Fruit fly (Drosophila melanogaster): ENCODE measurements around the gene CG32263.
A peak's percentile ranks its signal among the peaks of the same experiment; 100 is the strongest.

Gene CG32263

dm6 chr3L:3806330-3806729 lies 4.6 kb downstream of the CG32263 start, which contains the start of the genes CG32264, ntc and IntS10 (continued):
- peak; percentile 51 for TF ChIP-seq CG12744 (GFP tag; optimal IDR thresholded peaks at IDR 0.05)
- TF ChIP-seq hth (optimal IDR thresholded peaks at IDR 0.05): no peak
- no peak for TF ChIP-seq CG31365 (tag; optimal IDR thresholded peaks at IDR 0.05)
- no peak for TF ChIP-seq chm (GFP tag; IDR thresholded peaks at IDR 0.05)
- no peak for TF ChIP-seq CG2889 (GFP tag; IDR thresholded peaks at IDR 0.05)
- peak; percentile 34; the same call in 1 of the 2 replicates for TF ChIP-seq CG11085 (GFP tag; IDR thresholded peaks at IDR 0.05)
- TF ChIP-seq odd (GFP tag; optimal IDR thresholded peaks at IDR 0.05): peak; percentile 4
- no peak for TF ChIP-seq sim (GFP tag; IDR thresholded peaks at IDR 0.05)
- TF ChIP-seq pros (GFP tag; optimal IDR thresholded peaks at IDR 0.05): no peak
- TF ChIP-seq CG9727 (GFP tag; optimal IDR thresholded peaks at IDR 0.05): peak; percentile 68
- TF ChIP-seq CG1602 (GFP tag; optimal IDR thresholded peaks at IDR 0.05): peak; percentile 58
- no peak for TF ChIP-seq CG11695 (GFP tag; IDR thresholded peaks at IDR 0.05)
- TF ChIP-seq BEAF-32 (GFP tag; optimal IDR thresholded peaks at IDR 0.05): peak; percentile 75
- peak; percentile 35 for TF ChIP-seq mirr (GFP tag; optimal IDR thresholded peaks at IDR 0.05)
- peak; percentile 45 for TF ChIP-seq CG30431 (GFP tag; optimal IDR thresholded peaks at IDR 0.05)
- no peak for TF ChIP-seq CG9797 (GFP tag; optimal IDR thresholded peaks at IDR 0.05)
- peak; percentile 67 for TF ChIP-seq hkb (optimal IDR thresholded peaks at IDR 0.05)
- no peak for TF ChIP-seq hkb (GFP tag; IDR thresholded peaks at IDR 0.05)
- no peak for TF ChIP-seq CG6654 (GFP tag; optimal IDR thresholded peaks at IDR 0.05)
- no peak for TF ChIP-seq wdn (GFP tag; IDR thresholded peaks at IDR 0.05)
- peak; percentile 72 for TF ChIP-seq Bteb2 (GFP tag; optimal IDR thresholded peaks at IDR 0.05)
- peak; percentile 63 for TF ChIP-seq jumu (GFP tag; optimal IDR thresholded peaks at IDR 0.05)
- peak; percentile 74 for TF ChIP-seq CG3847 (GFP tag; IDR thresholded peaks at IDR 0.05)
- TF ChIP-seq CG7928 (GFP tag; optimal IDR thresholded peaks at IDR 0.05): peak; percentile 36
- no peak for TF ChIP-seq ara (GFP tag; IDR thresholded peaks at IDR 0.05)
- TF ChIP-seq ewg (GFP tag; optimal IDR thresholded peaks at IDR 0.05): peak; percentile 34
- no peak for TF ChIP-seq dati (GFP tag; IDR thresholded peaks at IDR 0.05)
- TF ChIP-seq Awh (GFP tag; IDR thresholded peaks at IDR 0.05): no peak
- 0 out of 3 replicates have a peak, but pooled peaks have one; percentile 15 for TF ChIP-seq ci (GFP tag; IDR thresholded peaks at IDR 0.05)
- TF ChIP-seq kay (GFP tag; optimal IDR thresholded peaks at IDR 0.05): peak; percentile 25
- no peak for TF ChIP-seq CG16779 (GFP tag; IDR thresholded peaks at IDR 0.05)
- TF ChIP-seq Ets97D (GFP tag; optimal IDR thresholded peaks at IDR 0.05): peak; percentile 69
- no peak for TF ChIP-seq abd-A (tag; optimal IDR thresholded peaks at IDR 0.05)
- peak; percentile 39 for TF ChIP-seq CG10431 (GFP tag; optimal IDR thresholded peaks at IDR 0.05)
- peak; percentile 77 for TF ChIP-seq mam (GFP tag; optimal IDR thresholded peaks at IDR 0.05)
- peak; percentile 81 for TF ChIP-seq CG13287 (GFP tag; IDR thresholded peaks at IDR 0.05; ENCODE audit: partially characterized antibody)
- no peak for TF ChIP-seq fd64A (GFP tag; optimal IDR thresholded peaks at IDR 0.05)
- no peak for TF ChIP-seq Hr39 (optimal IDR thresholded peaks at IDR 0.05)
- TF ChIP-seq Ravus (GFP tag; IDR thresholded peaks at IDR 0.05): no peak
- peak; percentile 81 to 82 for TF ChIP-seq dpn (GFP tag; optimal IDR thresholded peaks at IDR 0.05)
- peak; percentile 73 for TF ChIP-seq Sin3A (optimal IDR thresholded peaks at IDR 0.05)
- TF ChIP-seq Jarid2 (GFP tag; optimal IDR thresholded peaks at IDR 0.05): no peak
- TF ChIP-seq Mrtf (GFP tag; IDR thresholded peaks at IDR 0.05): 0 out of 3 replicates have a peak, but pooled peaks have one; percentile 29
- peak; percentile 75 for TF ChIP-seq CG18599 (GFP tag; optimal IDR thresholded peaks at IDR 0.05)
- TF ChIP-seq lilli (GFP tag; optimal IDR thresholded peaks at IDR 0.05): peak; percentile 86
- no peak for TF ChIP-seq CG2875 (GFP tag; optimal IDR thresholded peaks at IDR 0.05)
- no peak for TF ChIP-seq CG31441 (GFP tag; IDR thresholded peaks at IDR 0.05)
- TF ChIP-seq insv (GFP tag; optimal IDR thresholded peaks at IDR 0.05): peak in 1 of 2 experiments; percentile 54
- TF ChIP-seq CG33213 (GFP tag; optimal IDR thresholded peaks at IDR 0.05): peak; percentile 62
- TF ChIP-seq CHES-1-like (GFP tag; optimal IDR thresholded peaks at IDR 0.05): peak; percentile 91
- TF ChIP-seq Camta (GFP tag; optimal IDR thresholded peaks at IDR 0.05): peak; percentile 58
- TF ChIP-seq CG14014 (GFP tag; IDR thresholded peaks at IDR 0.05): peak; percentile 67
- TF ChIP-seq fu2 (GFP tag; optimal IDR thresholded peaks at IDR 0.05): peak; percentile 79

All from whole organism, embryonic.